Worm (Caenorhabditis elegans): ENCODE results near the gene dct-14.

- TF ChIP-seq elt-3 (tag; optimal IDR thresholded peaks at IDR 0.05) = no peak
- TF ChIP-seq lsy-2 (tag; optimal IDR thresholded peaks at IDR 0.05) = no peak
- no peak for TF ChIP-seq nhr-77 (tag; optimal IDR thresholded peaks at IDR 0.05)
- TF ChIP-seq blmp-1 (tag; optimal IDR thresholded peaks at IDR 0.05; ENCODE audit: insufficient read depth) = no peak
- TF ChIP-seq egl-27 (tag; optimal IDR thresholded peaks at IDR 0.05) = no peak
- no peak for TF ChIP-seq unc-62 (GFP tag; optimal IDR thresholded peaks at IDR 0.05)
- no peak for TF ChIP-seq ceh-16 (tag; optimal IDR thresholded peaks at IDR 0.05)
- no peak for TF ChIP-seq ceh-82 (tag; optimal IDR thresholded peaks at IDR 0.05)
Measured at ce11 chrV:20539055-20539454, 38.8 kb upstream of the dct-14 start, which contains the start of gene Y38H6C.16.

All from whole organism, L2 larva.